Fruit fly (Drosophila melanogaster) whole organism, prepupa: Measurements from ENCODE around the gene cdm.
A peak's percentile ranks its signal among the peaks of the same experiment; 100 is the strongest.

Experiments used
- Blimp-1 ChIP-seq: fragments of 200-800 bp; sonication (Bioruptor generic); optimal IDR thresholded peaks from 3 replicates; lab custom pipeline; 2017; ENCODE audit warnings: missing biosample characterization, missing genetic modification characterization, mild to moderate bottlenecking, moderate library complexity, missing genetic modification reagents
- CG10669 ChIP-seq: fragments of 200-800 bp; sonication (Bioruptor generic); optimal IDR thresholded peaks from 3 replicates; lab custom pipeline; 2018; ENCODE audit warnings: missing biosample characterization, mild to moderate bottlenecking, missing genetic modification characterization, moderate library complexity
- CG11294 ChIP-seq: fragments of 200-800 bp; sonication (Bioruptor generic); IDR thresholded peaks from 2 replicates; pipeline ENCODE4 v1.3.6; 2022; ENCODE audit warnings: missing biosample characterization, missing genetic modification characterization
- CG11762 ChIP-seq: fragments of 200-800 bp; sonication (Bioruptor generic); optimal IDR thresholded peaks from 3 replicates; lab custom pipeline; 2016; ENCODE audit warnings: missing biosample characterization, missing genetic modification characterization; ENCODE audit not compliant: insufficient read depth
- CG11902 ChIP-seq: fragments of 200-800 bp; sonication (Bioruptor generic); optimal IDR thresholded peaks from 3 replicates; lab custom pipeline; 2016; ENCODE audit warnings: missing biosample characterization, missing genetic modification characterization
- CG1621 ChIP-seq: fragments of 200-800 bp; sonication (Bioruptor generic); optimal IDR thresholded peaks from 3 replicates; lab custom pipeline; 2018; ENCODE audit warnings: missing biosample characterization, mild to moderate bottlenecking, missing genetic modification characterization
- CG3032 ChIP-seq: fragments of 200-800 bp; optimal IDR thresholded peaks from 2 replicates; lab custom pipeline; 2019; ENCODE audit warnings: missing biosample characterization, mild to moderate bottlenecking, missing genetic modification characterization, moderate library complexity
- CG31627 ChIP-seq: fragments of 200-800 bp; sonication (Bioruptor generic); optimal IDR thresholded peaks from 3 replicates; lab custom pipeline; 2016; ENCODE audit warnings: missing biosample characterization, missing genetic modification characterization
- CG32006 ChIP-seq: fragments of 200-800 bp; sonication (Bioruptor generic); optimal IDR thresholded peaks from 3 replicates; lab custom pipeline; 2017; ENCODE audit warnings: missing biosample characterization, mild to moderate bottlenecking, missing genetic modification characterization
- CG4318 ChIP-seq: fragments of 200-800 bp; sonication (Bioruptor generic); optimal IDR thresholded peaks from 3 replicates; lab custom pipeline; 2017; ENCODE audit warnings: missing biosample characterization, mild to moderate bottlenecking, missing genetic modification characterization
- CG6163 ChIP-seq: fragments of 200-800 bp; sonication (Bioruptor generic); IDR thresholded peaks from 3 replicates; pipeline ENCODE4 v1.3.6; 2022; ENCODE audit warnings: missing biosample characterization, missing genetic modification characterization
- CG6276 ChIP-seq: fragments of 200-800 bp; sonication (Bioruptor generic); optimal IDR thresholded peaks from 2 replicates; lab custom pipeline; 2017; ENCODE audit warnings: missing biosample characterization, mild to moderate bottlenecking, missing genetic modification characterization
- CG6792 ChIP-seq: fragments of 200-800 bp; sonication (Bioruptor generic); optimal IDR thresholded peaks from 3 replicates; lab custom pipeline; 2016; ENCODE audit warnings: missing biosample characterization, missing genetic modification characterization
- CG6808 ChIP-seq: fragments of 200-800 bp; sonication (Bioruptor generic); optimal IDR thresholded peaks from 3 replicates; lab custom pipeline; 2017; ENCODE audit warnings: missing biosample characterization, missing genetic modification characterization, mild to moderate bottlenecking, moderate library complexity, missing genetic modification reagents
- CG6854 ChIP-seq: fragments of 200-800 bp; sonication (Bioruptor generic); optimal IDR thresholded peaks from 2 replicates; lab custom pipeline; 2017; ENCODE audit warnings: missing biosample characterization, mild to moderate bottlenecking, missing genetic modification characterization
- CG8119 ChIP-seq: fragments of 200-800 bp; sonication (Bioruptor generic); IDR thresholded peaks from 3 replicates; pipeline ENCODE4 v1.3.6; 2022; ENCODE audit warnings: missing biosample characterization, missing genetic modification characterization
- CG8319 ChIP-seq: fragments of 200-800 bp; sonication (Bioruptor generic); optimal IDR thresholded peaks from 3 replicates; lab custom pipeline; 2016; ENCODE audit warnings: missing biosample characterization, missing genetic modification characterization
- CG8632 ChIP-seq: fragments of 200-800 bp; sonication (Bioruptor generic); optimal IDR thresholded peaks from 3 replicates; lab custom pipeline; 2016; ENCODE audit warnings: missing biosample characterization, missing genetic modification characterization
- Eip93F ChIP-seq: fragments of 200-800 bp; sonication (Bioruptor generic); optimal IDR thresholded peaks from 2 replicates; lab custom pipeline; 2016; ENCODE audit warnings: missing biosample characterization, mild to moderate bottlenecking, missing genetic modification characterization
- Ets21C ChIP-seq: fragments of 200-800 bp; sonication (Bioruptor generic); optimal IDR thresholded peaks from 3 replicates; lab custom pipeline; 2016; ENCODE audit warnings: missing biosample characterization, missing genetic modification characterization
- Ets96B ChIP-seq: fragments of 200-800 bp; optimal IDR thresholded peaks from 2 replicates; lab custom pipeline; 2019; ENCODE audit warnings: missing biosample characterization, mild to moderate bottlenecking, missing genetic modification characterization, moderate library complexity
- Gug ChIP-seq: fragments of 200-800 bp; sonication (Bioruptor generic); IDR thresholded peaks from 2 replicates; pipeline ENCODE4 v1.3.6; 2022; ENCODE audit warnings: missing biosample characterization, missing genetic modification characterization
- Hr38 ChIP-seq: sonication (Bioruptor generic); optimal IDR thresholded peaks from 2 replicates; lab custom pipeline; 2016; ENCODE audit warnings: missing biosample characterization, missing genetic modification characterization
- Hr39 ChIP-seq: fragments of 200-800 bp; sonication (Bioruptor generic); optimal IDR thresholded peaks from 2 replicates; lab custom pipeline; 2016; ENCODE audit warnings: missing biosample characterization, missing genetic modification characterization
- Hr4 ChIP-seq: fragments of 200-800 bp; sonication (Bioruptor generic); optimal IDR thresholded peaks from 3 replicates; lab custom pipeline; 2016; ENCODE audit warnings: missing biosample characterization, missing genetic modification characterization
- Lpt ChIP-seq: fragments of 200-800 bp; sonication (Bioruptor generic); optimal IDR thresholded peaks from 3 replicates; lab custom pipeline; 2016; ENCODE audit warnings: missing biosample characterization, missing genetic modification characterization
- OdsH ChIP-seq: fragments of 200-800 bp; sonication (Bioruptor generic); optimal IDR thresholded peaks from 3 replicates; lab custom pipeline; 2016; ENCODE audit warnings: missing biosample characterization, missing genetic modification characterization
- Sox102F ChIP-seq: fragments of 200-800 bp; sonication (Bioruptor generic); optimal IDR thresholded peaks from 2 replicates; lab custom pipeline; 2016; ENCODE audit warnings: missing biosample characterization, mild to moderate bottlenecking, missing genetic modification characterization
- Sox14 ChIP-seq: fragments of 200-800 bp; sonication (Bioruptor generic); optimal IDR thresholded peaks from 3 replicates; lab custom pipeline; 2016; ENCODE audit warnings: missing biosample characterization, missing genetic modification characterization
- Sox15 ChIP-seq: fragments of 200-800 bp; sonication (Bioruptor generic); optimal IDR thresholded peaks from 3 replicates; lab custom pipeline; 2016; ENCODE audit warnings: missing biosample characterization, missing genetic modification characterization
- achi ChIP-seq: fragments of 200-800 bp; sonication (Bioruptor generic); optimal IDR thresholded peaks from 3 replicates; lab custom pipeline; 2016; ENCODE audit warnings: missing biosample characterization, missing genetic modification characterization
- acj6 ChIP-seq: fragments of 200-800 bp; sonication (Bioruptor generic); optimal IDR thresholded peaks from 3 replicates; lab custom pipeline; 2016; ENCODE audit warnings: missing biosample characterization, missing genetic modification characterization
- cyc ChIP-seq: fragments of 200-800 bp; sonication (Bioruptor generic); optimal IDR thresholded peaks from 3 replicates; lab custom pipeline; 2016; ENCODE audit warnings: missing biosample characterization, missing genetic modification characterization
- dac ChIP-seq: fragments of 200-800 bp; sonication (Bioruptor generic); optimal IDR thresholded peaks from 2 replicates; lab custom pipeline; 2017; ENCODE audit warnings: missing biosample characterization, mild to moderate bottlenecking, missing genetic modification characterization
- eg ChIP-seq: fragments of 200-800 bp; sonication (Bioruptor generic); IDR thresholded peaks from 3 replicates; pipeline ENCODE4 v1.3.6; 2022; ENCODE audit warnings: missing biosample characterization, missing genetic modification characterization
- esn ChIP-seq: fragments of 200-800 bp; sonication (Bioruptor generic); optimal IDR thresholded peaks from 2 replicates; lab custom pipeline; 2016; ENCODE audit warnings: missing biosample characterization, mild to moderate bottlenecking, missing genetic modification characterization, moderate library complexity
- fd59A ChIP-seq: fragments of 200-800 bp; sonication (Bioruptor generic); optimal IDR thresholded peaks from 2 replicates; lab custom pipeline; 2017; ENCODE audit warnings: missing biosample characterization, mild to moderate bottlenecking, missing genetic modification characterization, missing genetic modification reagents
- fd85E ChIP-seq: fragments of 200-800 bp; sonication (Bioruptor generic); optimal IDR thresholded peaks from 3 replicates; lab custom pipeline; 2016; ENCODE audit warnings: missing biosample characterization, missing genetic modification characterization
- fkh ChIP-seq: fragments of 200-800 bp; sonication (Bioruptor generic); optimal IDR thresholded peaks from 3 replicates; lab custom pipeline; 2017; ENCODE audit warnings: missing biosample characterization, mild to moderate bottlenecking, missing genetic modification characterization, moderate library complexity
- lz ChIP-seq: fragments of 200-800 bp; sonication (Bioruptor generic); optimal IDR thresholded peaks from 3 replicates; lab custom pipeline; 2016; ENCODE audit warnings: missing biosample characterization, missing genetic modification characterization
- net ChIP-seq: fragments of 200-800 bp; sonication (Bioruptor generic); optimal IDR thresholded peaks from 3 replicates; lab custom pipeline; 2016; ENCODE audit warnings: missing biosample characterization, missing genetic modification characterization
- pdm3 ChIP-seq: fragments of 200-800 bp; sonication (Bioruptor generic); optimal IDR thresholded peaks from 3 replicates; lab custom pipeline; 2016; ENCODE audit warnings: missing biosample characterization, missing genetic modification characterization
- spab ChIP-seq: fragments of 200-800 bp; sonication (Bioruptor generic); optimal IDR thresholded peaks from 2 replicates; lab custom pipeline; 2017; ENCODE audit warnings: missing biosample characterization, mild to moderate bottlenecking, missing genetic modification characterization, missing genetic modification reagents
- svp ChIP-seq: fragments of 200-800 bp; sonication (Bioruptor generic); peaks from one replicate; lab custom pipeline; 2016; ENCODE audit warnings: missing biosample characterization, missing genetic modification characterization
- topi ChIP-seq: fragments of 200-800 bp; sonication (Bioruptor generic); optimal IDR thresholded peaks from 3 replicates; lab custom pipeline; 2016; ENCODE audit warnings: missing biosample characterization, missing genetic modification characterization
- vri ChIP-seq: fragments of 200-800 bp; sonication (Bioruptor generic); optimal IDR thresholded peaks from 3 replicates; lab custom pipeline; 2016; ENCODE audit warnings: missing biosample characterization, mild to moderate bottlenecking, missing genetic modification characterization

Gene cdm

DNA sequence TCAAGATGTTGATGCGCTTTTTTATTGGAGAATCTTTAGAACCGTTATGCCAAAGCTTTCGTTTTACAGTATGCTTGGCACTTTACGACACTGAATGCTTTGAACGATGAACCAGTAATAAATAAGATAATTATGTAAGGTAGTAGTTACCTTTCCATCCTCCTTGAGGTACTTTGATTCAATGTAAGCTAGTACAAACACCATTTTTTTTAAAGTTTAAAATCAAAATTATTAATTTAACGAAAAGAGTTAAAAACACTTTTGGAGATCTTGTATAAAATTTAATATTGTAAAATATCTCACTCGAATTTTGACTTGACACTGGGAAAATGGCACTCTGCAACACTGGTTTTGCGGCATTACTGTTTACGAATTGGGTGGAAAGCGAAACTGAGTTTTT, 2.1 kb upstream of the cdm start, which contains the start of the genes Arp5 and CG7208 (continued):
- peak; percentile 48 for TF ChIP-seq CG3032 (tag; lab: Kevin White, UChicago)
- TF ChIP-seq cyc (GFP tag; lab: Kevin White, UChicago) = peak; percentile 68
- no peak for TF ChIP-seq Sox15 (GFP tag; lab: Kevin White, UChicago)
- TF ChIP-seq Hr38 (GFP tag; lab: Kevin White, UChicago) = no peak
- TF ChIP-seq Hr4 (GFP tag; lab: Kevin White, UChicago) = no peak
- TF ChIP-seq CG10669 (GFP tag; lab: Kevin White, UChicago) = no peak
- TF ChIP-seq esn (GFP tag; lab: Kevin White, UChicago) = peak; percentile 83

DNA sequence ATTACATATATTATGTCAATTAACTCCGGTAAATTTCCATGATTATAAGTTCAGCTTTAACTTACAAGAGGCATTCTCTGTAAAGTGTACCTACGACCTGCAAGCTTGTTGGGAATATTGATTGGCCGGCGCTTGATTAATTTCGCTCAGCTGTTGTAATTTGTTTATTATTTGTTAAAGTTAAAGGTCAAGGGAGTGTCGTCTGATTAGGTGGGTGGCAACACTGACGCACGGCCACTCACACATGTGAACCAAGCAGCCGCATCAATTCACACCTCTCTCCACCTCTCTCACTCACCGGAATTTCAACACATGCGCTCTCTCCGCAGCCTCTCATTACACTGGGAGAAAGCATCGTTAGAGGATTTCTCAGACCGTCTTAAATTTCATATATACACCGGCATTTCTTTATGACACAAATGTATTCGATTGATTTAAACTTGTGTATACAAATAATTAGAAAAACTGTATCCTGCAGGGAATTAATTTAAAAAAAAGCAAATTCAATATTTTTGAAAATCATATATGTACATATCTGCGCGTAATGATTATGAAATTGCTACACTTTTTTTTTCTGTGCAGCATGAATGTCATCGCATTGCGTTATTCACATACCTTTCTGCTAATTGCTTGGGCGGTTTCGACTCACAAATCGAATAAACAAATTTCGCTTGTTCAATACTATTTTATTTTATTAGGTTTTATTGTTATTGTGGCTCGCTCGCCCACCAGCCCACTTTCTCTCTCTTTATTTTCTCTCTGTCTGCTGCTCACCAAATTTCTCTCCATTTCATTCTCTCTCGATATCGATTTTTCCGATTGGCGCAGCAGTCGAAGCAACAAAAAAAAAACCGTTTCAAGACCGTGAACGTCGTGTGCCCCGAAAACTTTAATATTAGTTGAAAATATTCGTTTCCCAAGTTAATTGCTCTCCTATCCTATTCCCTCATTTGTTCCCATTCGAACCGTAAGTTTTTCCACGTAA, 11.0 kb downstream of the cdm start:
- TF ChIP-seq Sox102F (GFP tag; lab: Kevin White, UChicago) = no peak
- TF ChIP-seq CG6163 (GFP tag; lab: Robert Waterston, UW) = peak; percentile 74
- TF ChIP-seq Hr4 (GFP tag; lab: Kevin White, UChicago) = peak; percentile 92
- peak; percentile 66 for TF ChIP-seq CG6792 (GFP tag; lab: Kevin White, UChicago)
- TF ChIP-seq Sox15 (GFP tag; lab: Kevin White, UChicago) = peak; percentile 64
- TF ChIP-seq Hr38 (GFP tag; lab: Kevin White, UChicago) = no peak
- TF ChIP-seq CG32006 (GFP tag; lab: Kevin White, UChicago) = peak; percentile 95
- peak; percentile 83 for TF ChIP-seq topi (GFP tag; lab: Kevin White, UChicago)
- TF ChIP-seq CG11762 (GFP tag; lab: Kevin White, UChicago) = peak; percentile 70
- no peak for TF ChIP-seq achi (GFP tag; lab: Kevin White, UChicago)
- TF ChIP-seq Ets96B (tag; lab: Kevin White, UChicago) = peak; percentile 67
- TF ChIP-seq spab (GFP tag; lab: Kevin White, UChicago) = no peak
- no peak for TF ChIP-seq vri (GFP tag; lab: Kevin White, UChicago)
- peak; percentile 85 for TF ChIP-seq pdm3 (GFP tag; lab: Kevin White, UChicago)
- TF ChIP-seq net (GFP tag; lab: Kevin White, UChicago) = peak; percentile 81
- TF ChIP-seq CG6276 (GFP tag; lab: Kevin White, UChicago) = peak; percentile 90
- peak; percentile 74; the same call in 2 of the 3 replicates for TF ChIP-seq eg (GFP tag; lab: Robert Waterston, UW)
- TF ChIP-seq fkh (GFP tag; lab: Kevin White, UChicago) = no peak
- TF ChIP-seq CG4318 (GFP tag; lab: Kevin White, UChicago) = peak; percentile 79
- TF ChIP-seq CG11294 (GFP tag; lab: Robert Waterston, UW) = peak; percentile 58
- TF ChIP-seq CG8119 (GFP tag; lab: Robert Waterston, UW) = peak; percentile 89
- TF ChIP-seq CG1621 = no peak
- TF ChIP-seq Blimp-1 (GFP tag; lab: Kevin White, UChicago) = peak; percentile 47
- TF ChIP-seq Hr39 = peak; percentile 75
- TF ChIP-seq Lpt (GFP tag; lab: Kevin White, UChicago) = peak; percentile 77
- TF ChIP-seq dac (GFP tag; lab: Kevin White, UChicago) = peak; percentile 67
- peak; percentile 85 for TF ChIP-seq esn (GFP tag; lab: Kevin White, UChicago)
- TF ChIP-seq CG11902 (GFP tag; lab: Kevin White, UChicago) = peak; percentile 50
- TF ChIP-seq cyc (GFP tag; lab: Kevin White, UChicago) = peak; percentile 82
- peak; percentile 64 for TF ChIP-seq CG3032 (tag; lab: Kevin White, UChicago)
- peak; percentile 66 for TF ChIP-seq Gug
- peak; percentile 80 for TF ChIP-seq Sox14 (GFP tag; lab: Kevin White, UChicago)
- TF ChIP-seq CG10669 (GFP tag; lab: Kevin White, UChicago) = no peak
- TF ChIP-seq CG6808 (GFP tag; lab: Kevin White, UChicago) = no peak
- peak; percentile 82 for TF ChIP-seq acj6 (GFP tag; lab: Kevin White, UChicago)
- peak; percentile 65 for TF ChIP-seq CG8632
- no peak for TF ChIP-seq fd85E (GFP tag; lab: Kevin White, UChicago)
- peak; percentile 91 for TF ChIP-seq svp (GFP tag; lab: Kevin White, UChicago)
- peak; percentile 26 for TF ChIP-seq CG6854 (GFP tag; lab: Kevin White, UChicago)
- peak; percentile 72 for TF ChIP-seq Ets21C (GFP tag; lab: Kevin White, UChicago)
- TF ChIP-seq CG8319 (GFP tag; lab: Kevin White, UChicago) = peak; percentile 50
- TF ChIP-seq OdsH (GFP tag; lab: Kevin White, UChicago) = peak; percentile 84
- peak; percentile 79 for TF ChIP-seq CG31627 (GFP tag; lab: Kevin White, UChicago)
- peak; percentile 79 for TF ChIP-seq lz
- peak; percentile 59 for TF ChIP-seq fd59A (GFP tag; lab: Kevin White, UChicago)
- no peak for TF ChIP-seq Eip93F (GFP tag; lab: Kevin White, UChicago)
